Worm (Caenorhabditis elegans): Measurements from ENCODE around the gene ZK867.2.

ce11 chrX:7157483-7157882 is 49.0 kb upstream of the ZK867.2 start:
- TF ChIP-seq ztf-29 (GFP tag; IDR thresholded peaks at IDR 0.05): no peak
- no peak for TF ChIP-seq ztf-23 (GFP tag; IDR thresholded peaks at IDR 0.05)
- no peak for TF ChIP-seq tab-1 (GFP tag; IDR thresholded peaks at IDR 0.05)
- no peak for TF ChIP-seq flt-1 (GFP tag; IDR thresholded peaks at IDR 0.05)
- TF ChIP-seq T22C8.4 (GFP tag; IDR thresholded peaks at IDR 0.05): no peak
- TF ChIP-seq cog-1 (tag; optimal IDR thresholded peaks at IDR 0.05): no peak
- TF ChIP-seq med-1 (GFP tag; optimal IDR thresholded peaks at IDR 0.05; ENCODE audit: insufficient read depth): no peak
- TF ChIP-seq ref-1 (GFP tag; conservative IDR thresholded peaks at IDR 0.05): no peak

Data from whole organism, midembryonic.